Fruit fly (Drosophila melanogaster) whole organism, prepupa: ENCODE measurements around the gene CG6790.

Source experiments
- CG10631 ChIP-seq: fragments of 200-800 bp; sonication (Bioruptor generic); optimal IDR thresholded peaks from 2 replicates; lab custom pipeline; 2016; ENCODE audit warnings: missing biosample characterization, missing genetic modification characterization
- CG10669 ChIP-seq: fragments of 200-800 bp; sonication (Bioruptor generic); optimal IDR thresholded peaks from 3 replicates; lab custom pipeline; 2018; ENCODE audit warnings: missing biosample characterization, mild to moderate bottlenecking, missing genetic modification characterization, moderate library complexity
- CG11294 ChIP-seq: fragments of 200-800 bp; sonication (Bioruptor generic); IDR thresholded peaks from 2 replicates; pipeline ENCODE4 v1.3.6; 2022; ENCODE audit warnings: missing biosample characterization, missing genetic modification characterization
- CG1621 ChIP-seq: fragments of 200-800 bp; sonication (Bioruptor generic); optimal IDR thresholded peaks from 3 replicates; lab custom pipeline; 2018; ENCODE audit warnings: missing biosample characterization, mild to moderate bottlenecking, missing genetic modification characterization
- CG16779 ChIP-seq: fragments of 200-800 bp; sonication (Bioruptor generic); optimal IDR thresholded peaks from 3 replicates; lab custom pipeline; 2017; ENCODE audit warnings: missing biosample characterization, mild to moderate bottlenecking, missing genetic modification characterization
- CG32006 ChIP-seq: fragments of 200-800 bp; sonication (Bioruptor generic); optimal IDR thresholded peaks from 3 replicates; lab custom pipeline; 2017; ENCODE audit warnings: missing biosample characterization, mild to moderate bottlenecking, missing genetic modification characterization
- CG34406 ChIP-seq: fragments of 200-800 bp; sonication (Bioruptor generic); optimal IDR thresholded peaks from 3 replicates; lab custom pipeline; 2016; ENCODE audit warnings: missing biosample characterization, missing genetic modification characterization
- CG3919 ChIP-seq: fragments of 200-800 bp; sonication (Bioruptor generic); optimal IDR thresholded peaks from 3 replicates; lab custom pipeline; 2016; ENCODE audit warnings: missing biosample characterization, missing genetic modification characterization
- CG4318 ChIP-seq: fragments of 200-800 bp; sonication (Bioruptor generic); optimal IDR thresholded peaks from 3 replicates; lab custom pipeline; 2017; ENCODE audit warnings: missing biosample characterization, mild to moderate bottlenecking, missing genetic modification characterization
- CG6792 ChIP-seq: fragments of 200-800 bp; sonication (Bioruptor generic); optimal IDR thresholded peaks from 3 replicates; lab custom pipeline; 2016; ENCODE audit warnings: missing biosample characterization, missing genetic modification characterization
- CG6808 ChIP-seq: fragments of 200-800 bp; sonication (Bioruptor generic); optimal IDR thresholded peaks from 3 replicates; lab custom pipeline; 2017; ENCODE audit warnings: missing biosample characterization, missing genetic modification characterization, mild to moderate bottlenecking, moderate library complexity, missing genetic modification reagents
- CG6854 ChIP-seq: fragments of 200-800 bp; sonication (Bioruptor generic); optimal IDR thresholded peaks from 2 replicates; lab custom pipeline; 2017; ENCODE audit warnings: missing biosample characterization, mild to moderate bottlenecking, missing genetic modification characterization
- CG7368 ChIP-seq: fragments of 200-800 bp; sonication (Bioruptor generic); optimal IDR thresholded peaks from 3 replicates; lab custom pipeline; 2016; ENCODE audit warnings: missing biosample characterization, missing genetic modification characterization
- CG8119 ChIP-seq: fragments of 200-800 bp; sonication (Bioruptor generic); IDR thresholded peaks from 3 replicates; pipeline ENCODE4 v1.3.6; 2022; ENCODE audit warnings: missing biosample characterization, missing genetic modification characterization
- CG9139 ChIP-seq: fragments of 200-800 bp; sonication (Bioruptor generic); optimal IDR thresholded peaks from 3 replicates; lab custom pipeline; 2017; ENCODE audit warnings: missing biosample characterization, mild to moderate bottlenecking, missing genetic modification characterization
- Eip75B ChIP-seq: fragments of 200-800 bp; sonication (Bioruptor generic); optimal IDR thresholded peaks from 3 replicates; lab custom pipeline; 2016; ENCODE audit warnings: missing biosample characterization, missing genetic modification characterization
- Eip78C ChIP-seq: fragments of 200-800 bp; sonication (Bioruptor generic); peaks from one replicate; lab custom pipeline; 2016; ENCODE audit warnings: missing biosample characterization, missing genetic modification characterization
- Eip93F ChIP-seq: fragments of 200-800 bp; sonication (Bioruptor generic); optimal IDR thresholded peaks from 2 replicates; lab custom pipeline; 2016; ENCODE audit warnings: missing biosample characterization, mild to moderate bottlenecking, missing genetic modification characterization
- Hr38 ChIP-seq: sonication (Bioruptor generic); optimal IDR thresholded peaks from 2 replicates; lab custom pipeline; 2016; ENCODE audit warnings: missing biosample characterization, missing genetic modification characterization
- Hr4 ChIP-seq: fragments of 200-800 bp; sonication (Bioruptor generic); optimal IDR thresholded peaks from 3 replicates; lab custom pipeline; 2016; ENCODE audit warnings: missing biosample characterization, missing genetic modification characterization
- Lpt ChIP-seq: fragments of 200-800 bp; sonication (Bioruptor generic); optimal IDR thresholded peaks from 3 replicates; lab custom pipeline; 2016; ENCODE audit warnings: missing biosample characterization, missing genetic modification characterization
- Met ChIP-seq: fragments of 200-800 bp; sonication (Bioruptor generic); optimal IDR thresholded peaks from 3 replicates; lab custom pipeline; 2016; ENCODE audit warnings: missing biosample characterization, missing genetic modification characterization
- Smox ChIP-seq: fragments of 200-800 bp; sonication (Bioruptor generic); optimal IDR thresholded peaks from 3 replicates; lab custom pipeline; 2016; ENCODE audit warnings: missing biosample characterization, missing genetic modification characterization
- Sox14 ChIP-seq: fragments of 200-800 bp; sonication (Bioruptor generic); optimal IDR thresholded peaks from 3 replicates; lab custom pipeline; 2016; ENCODE audit warnings: missing biosample characterization, missing genetic modification characterization
- Sox15 ChIP-seq: fragments of 200-800 bp; sonication (Bioruptor generic); optimal IDR thresholded peaks from 3 replicates; lab custom pipeline; 2016; ENCODE audit warnings: missing biosample characterization, missing genetic modification characterization
- achi ChIP-seq: fragments of 200-800 bp; sonication (Bioruptor generic); optimal IDR thresholded peaks from 3 replicates; lab custom pipeline; 2016; ENCODE audit warnings: missing biosample characterization, missing genetic modification characterization
- acj6 ChIP-seq: fragments of 200-800 bp; sonication (Bioruptor generic); optimal IDR thresholded peaks from 3 replicates; lab custom pipeline; 2016; ENCODE audit warnings: missing biosample characterization, missing genetic modification characterization
- cyc ChIP-seq: fragments of 200-800 bp; sonication (Bioruptor generic); optimal IDR thresholded peaks from 3 replicates; lab custom pipeline; 2016; ENCODE audit warnings: missing biosample characterization, missing genetic modification characterization
- eg ChIP-seq: fragments of 200-800 bp; sonication (Bioruptor generic); IDR thresholded peaks from 3 replicates; pipeline ENCODE4 v1.3.6; 2022; ENCODE audit warnings: missing biosample characterization, missing genetic modification characterization
- fd59A ChIP-seq: fragments of 200-800 bp; sonication (Bioruptor generic); optimal IDR thresholded peaks from 2 replicates; lab custom pipeline; 2017; ENCODE audit warnings: missing biosample characterization, mild to moderate bottlenecking, missing genetic modification characterization, missing genetic modification reagents
- net ChIP-seq: fragments of 200-800 bp; sonication (Bioruptor generic); optimal IDR thresholded peaks from 3 replicates; lab custom pipeline; 2016; ENCODE audit warnings: missing biosample characterization, missing genetic modification characterization
- salr ChIP-seq, 2 experiments: fragments of 200-800 bp; sonication (Bioruptor generic); optimal IDR thresholded peaks; 3 replicates each; lab custom pipeline; 2016 to 2018; ENCODE audit warnings: missing biosample characterization in 2 of 2, missing genetic modification characterization in 2 of 2, mild to moderate bottlenecking in 1 of 2
- spab ChIP-seq: fragments of 200-800 bp; sonication (Bioruptor generic); optimal IDR thresholded peaks from 2 replicates; lab custom pipeline; 2017; ENCODE audit warnings: missing biosample characterization, mild to moderate bottlenecking, missing genetic modification characterization, missing genetic modification reagents
- ss ChIP-seq, 2 experiments: fragments of 200-800 bp; sonication (Bioruptor generic); optimal IDR thresholded peaks; 2 replicates in 1 of 2; 3 replicates in 1 of 2; lab custom pipeline; 2017 to 2018; ENCODE audit warnings: mild to moderate bottlenecking in 2 of 2, missing biosample characterization in 2 of 2, missing genetic modification characterization in 2 of 2, moderate library complexity in 1 of 2
- topi ChIP-seq: fragments of 200-800 bp; sonication (Bioruptor generic); optimal IDR thresholded peaks from 3 replicates; lab custom pipeline; 2016; ENCODE audit warnings: missing biosample characterization, missing genetic modification characterization
- vri ChIP-seq: fragments of 200-800 bp; sonication (Bioruptor generic); optimal IDR thresholded peaks from 3 replicates; lab custom pipeline; 2016; ENCODE audit warnings: missing biosample characterization, mild to moderate bottlenecking, missing genetic modification characterization

The CG6790 gene

DNA sequence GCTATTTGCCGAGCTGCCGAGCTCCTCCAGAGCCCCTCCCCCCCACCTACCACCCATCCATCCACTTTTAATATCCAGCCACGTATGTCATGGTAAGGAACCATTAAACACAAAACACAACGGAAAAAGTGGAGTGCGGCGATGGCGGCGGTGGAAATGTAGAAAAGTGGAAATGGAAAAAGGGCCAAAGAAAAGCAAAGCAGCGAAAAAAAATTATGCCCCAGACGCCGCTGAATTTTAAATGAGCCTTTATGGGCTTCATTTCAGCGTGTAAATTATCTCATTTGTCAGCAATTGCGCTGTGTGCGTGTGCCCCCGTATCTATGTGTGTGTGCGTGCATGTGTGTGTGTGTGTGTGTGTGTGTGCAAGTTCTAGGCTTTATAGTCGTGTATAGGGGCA is 27.5 kb downstream of the CG6790 start:
- TF ChIP-seq eg (GFP tag; lab: Robert Waterston, UW) (no peak), Met (GFP tag; lab: Kevin White, UChicago) (no peak), spab (GFP tag; lab: Kevin White, UChicago) (no peak), CG10669 (no peak), Eip78C (GFP tag; lab: Kevin White, UChicago) (no peak), net (GFP tag; lab: Kevin White, UChicago) (no peak), achi (GFP tag; lab: Kevin White, UChicago) (no peak), Sox15 (GFP tag; lab: Kevin White, UChicago) (no peak), CG34406 (GFP tag; lab: Kevin White, UChicago) (no peak), vri (GFP tag; lab: Kevin White, UChicago) (no peak), Sox14 (GFP tag; lab: Kevin White, UChicago) (no peak), CG10631 (GFP tag; lab: Kevin White, UChicago) (no peak), ss (GFP tag; optimal IDR thresholded peaks at IDR 0.05; lab: Kevin White, UChicago) (no peak)
- TF ChIP-seq, all 60 proteins: peak for 0

- TF ChIP-seq CG8119 (GFP tag; lab: Robert Waterston, UW) (no peak), Sox14 (GFP tag; lab: Kevin White, UChicago) (no peak), CG16779 (tag; lab: Kevin White, UChicago) (no peak), CG6808 (GFP tag; lab: Kevin White, UChicago) (no peak), cyc (GFP tag; lab: Kevin White, UChicago) (no peak), CG6792 (GFP tag; lab: Kevin White, UChicago) (no peak), Smox (GFP tag; lab: Kevin White, UChicago) (no peak), Eip75B (GFP tag; lab: Kevin White, UChicago) (no peak), CG6854 (GFP tag; lab: Kevin White, UChicago) (no peak), CG32006 (no peak), Eip93F (GFP tag; lab: Kevin White, UChicago) (no peak), CG11294 (GFP tag; lab: Robert Waterston, UW) (no peak), Hr38 (GFP tag; lab: Kevin White, UChicago) (no peak), topi (GFP tag; lab: Kevin White, UChicago) (no peak), CG1621 (tag; lab: Kevin White, UChicago) (no peak), net (GFP tag; lab: Kevin White, UChicago) (no peak), Hr4 (GFP tag; lab: Kevin White, UChicago) (no peak), Lpt (GFP tag; lab: Kevin White, UChicago) (no peak), spab (GFP tag; lab: Kevin White, UChicago) (no peak), salr (GFP tag; optimal IDR thresholded peaks at IDR 0.05; lab: Kevin White, UChicago) (no peak)
These were observed 34.4 kb downstream of the CG6790 start for dm6 chr3R:11544150-11544549.

- no peak for TF ChIP-seq CG10669
- no peak for TF ChIP-seq CG4318
- TF ChIP-seq CG32006, result no peak
- no peak for TF ChIP-seq Eip93F (GFP tag; lab: Kevin White, UChicago)
- no peak for TF ChIP-seq acj6 (GFP tag; lab: Kevin White, UChicago)
- TF ChIP-seq CG6854 (GFP tag; lab: Kevin White, UChicago), result no peak
- no peak for TF ChIP-seq Eip78C (GFP tag; lab: Kevin White, UChicago)
- no peak for TF ChIP-seq eg (GFP tag; lab: Robert Waterston, UW)
- no peak for TF ChIP-seq CG9139
- no peak for TF ChIP-seq CG7368
- TF ChIP-seq salr (GFP tag; optimal IDR thresholded peaks at IDR 0.05; lab: Kevin White, UChicago), result no peak
- TF ChIP-seq cyc (GFP tag; lab: Kevin White, UChicago), result no peak
- no peak for TF ChIP-seq fd59A (GFP tag; lab: Kevin White, UChicago)
- TF ChIP-seq CG3919 (GFP tag; lab: Kevin White, UChicago), result no peak
These were observed 35.5 kb downstream of the CG6790 start, which contains the start of gene dpr4 for dm6 chr3R:11542899-11543619. TSS of gene dpr4 (minus strand) at chr3R:11542949.
